Worm (Caenorhabditis elegans) whole organism, L3 larva: ENCODE measurements around the gene btb-6.

Experiments used
- ZK546.5 ChIP-seq: sonication (generic microtip); optimal IDR thresholded peaks from 2 replicates; lab custom pipeline; 2017; ENCODE audit warnings: missing biosample characterization, missing genetic modification characterization
- ceh-16 ChIP-seq: sonication (generic microtip); optimal IDR thresholded peaks from 2 replicates; lab custom pipeline; 2017; ENCODE audit warnings: missing biosample characterization, missing genetic modification characterization
- nhr-237 ChIP-seq: fragments of 150-350 bp; optimal IDR thresholded peaks from 2 replicates; lab custom pipeline; 2014; ENCODE audit warnings: missing biosample characterization, missing genetic modification characterization
- pqm-1 ChIP-seq: fragments of 150-350 bp; optimal IDR thresholded peaks from 2 replicates; lab custom pipeline; 2017; ENCODE audit warnings: missing biosample characterization, missing genetic modification characterization, inconsistent platforms

DNA sequence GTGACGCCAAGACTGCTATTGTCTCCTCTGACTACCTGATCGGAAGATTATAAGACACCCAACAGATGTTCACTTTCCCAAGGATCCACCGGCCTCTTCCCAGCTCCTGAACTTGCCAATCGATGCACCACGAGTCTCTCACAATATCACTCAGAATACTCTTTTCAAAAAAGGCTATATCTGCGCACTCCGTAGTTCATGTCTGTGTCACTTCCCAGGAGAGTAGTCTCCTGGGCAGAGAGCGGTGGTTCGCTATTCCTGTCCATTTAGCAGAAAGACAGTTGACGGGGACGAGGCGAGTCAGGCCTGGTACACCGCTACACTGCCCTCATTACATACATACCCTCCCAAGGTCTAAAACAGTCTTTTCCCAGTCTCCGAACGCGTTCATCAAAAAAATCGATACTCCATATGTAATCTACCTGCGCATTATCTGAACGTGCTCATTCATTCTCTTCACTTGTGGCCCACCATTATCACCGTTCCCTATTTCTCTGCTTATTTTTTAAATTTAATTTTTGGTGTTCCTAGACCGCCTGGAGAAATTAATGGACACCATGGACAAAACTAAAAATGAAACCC, at the start of gene btb-6:
- no peak for TF ChIP-seq pqm-1 (tag; lab: Kevin White, UChicago)
- no peak for TF ChIP-seq ZK546.5
- no peak for TF ChIP-seq ceh-16 (tag; lab: Kevin White, UChicago)
- no peak for TF ChIP-seq nhr-237
